Fruit fly (Drosophila melanogaster) whole organism, embryonic: Measurements from ENCODE around the gene Calr.

Source experiments
- Asciz ChIP-seq: fragments of 200-800 bp; sonication (Bioruptor generic); optimal IDR thresholded peaks from 2 replicates; lab custom pipeline; 2017; ENCODE audit warnings: missing biosample characterization, mild to moderate bottlenecking, missing genetic modification characterization, missing genetic modification reagents
- Blimp-1 ChIP-seq: fragments of 200-800 bp; sonication (Bioruptor generic); optimal IDR thresholded peaks from 3 replicates; lab custom pipeline; 2018; ENCODE audit warnings: missing biosample characterization, missing genetic modification characterization, mild to moderate bottlenecking, moderate library complexity, missing genetic modification reagents
- CG1024 ChIP-seq: fragments of 200-800 bp; sonication (Bioruptor generic); IDR thresholded peaks from 2 replicates; pipeline ENCODE4 v1.3.6; 2022; ENCODE audit warnings: missing biosample characterization, missing genetic modification characterization
- CG10321 ChIP-seq: fragments of 200-800 bp; sonication (Bioruptor generic); IDR thresholded peaks from 2 replicates; pipeline ENCODE4 v1.3.6; 2022; ENCODE audit warnings: missing biosample characterization, missing genetic modification characterization
- CG10543 ChIP-seq: fragments of 200-800 bp; sonication (Bioruptor generic); optimal IDR thresholded peaks from 3 replicates; lab custom pipeline; 2017; ENCODE audit warnings: missing biosample characterization, mild to moderate bottlenecking, missing genetic modification characterization, moderate library complexity
- CG11085 ChIP-seq: fragments of 200-800 bp; sonication (Bioruptor generic); IDR thresholded peaks from 2 replicates; pipeline ENCODE4 v1.3.6; 2022; ENCODE audit warnings: missing biosample characterization, missing genetic modification characterization
- CG11695 ChIP-seq: fragments of 200-800 bp; sonication (Bioruptor generic); IDR thresholded peaks from 3 replicates; pipeline ENCODE4 v1.3.6; 2022; ENCODE audit warnings: missing biosample characterization, missing genetic modification characterization
- CG12219 ChIP-seq: fragments of 200-800 bp; sonication (Bioruptor generic); optimal IDR thresholded peaks from 3 replicates; lab custom pipeline; 2018; ENCODE audit warnings: missing biosample characterization, mild to moderate bottlenecking, missing genetic modification characterization
- CG14965 ChIP-seq: fragments of 200-800 bp; sonication (Bioruptor generic); optimal IDR thresholded peaks from 2 replicates; lab custom pipeline; 2016; ENCODE audit warnings: missing biosample characterization, missing genetic modification characterization, borderline replicate concordance
- CG1647 ChIP-seq: fragments of 200-800 bp; sonication (Bioruptor generic); optimal IDR thresholded peaks from 3 replicates; lab custom pipeline; 2016; ENCODE audit warnings: missing biosample characterization, missing genetic modification characterization
- CG16813 ChIP-seq: fragments of 200-800 bp; sonication (Bioruptor generic); IDR thresholded peaks from 3 replicates; pipeline ENCODE4 v1.3.6; 2022; ENCODE audit warnings: missing biosample characterization, missing genetic modification characterization; ENCODE audit not compliant: partially characterized antibody
- CG17385 ChIP-seq: fragments of 200-800 bp; sonication (Bioruptor generic); optimal IDR thresholded peaks from 3 replicates; lab custom pipeline; 2018; ENCODE audit warnings: missing biosample characterization, mild to moderate bottlenecking, missing genetic modification characterization
- CG2875 ChIP-seq: fragments of 200-800 bp; sonication (Bioruptor generic); optimal IDR thresholded peaks from 2 replicates; lab custom pipeline; 2017; ENCODE audit warnings: missing biosample characterization, mild to moderate bottlenecking, missing genetic modification characterization, missing genetic modification reagents
- CG33213 ChIP-seq: fragments of 200-800 bp; sonication (Bioruptor generic); optimal IDR thresholded peaks from 3 replicates; lab custom pipeline; 2016; ENCODE audit warnings: missing biosample characterization, missing genetic modification characterization
- CG3726 ChIP-seq: fragments of 200-800 bp; sonication (Bioruptor generic); IDR thresholded peaks from 3 replicates; pipeline ENCODE4, ENCODE4 v1.3.6; 2022; ENCODE audit warnings: missing biosample characterization, missing genetic modification characterization
- CG4404 ChIP-seq: fragments of 200-800 bp; sonication (Bioruptor generic); IDR thresholded peaks from 2 replicates; pipeline ENCODE4 v1.3.6; 2022; ENCODE audit warnings: missing biosample characterization, missing genetic modification characterization
- CG6175 ChIP-seq: fragments of 200-800 bp; sonication (Bioruptor generic); IDR thresholded peaks from 3 replicates; pipeline ENCODE4 v1.3.6; 2022; ENCODE audit warnings: missing biosample characterization, missing genetic modification characterization
- CG8765 ChIP-seq: fragments of 200-800 bp; sonication (Bioruptor generic); IDR thresholded peaks from 2 replicates; pipeline ENCODE4 v1.3.6; 2022; ENCODE audit warnings: missing biosample characterization, missing genetic modification characterization
- CG8924 ChIP-seq: fragments of 200-800 bp; optimal IDR thresholded peaks from 3 replicates; lab custom pipeline; 2019; ENCODE audit warnings: missing biosample characterization, mild to moderate bottlenecking, missing genetic modification characterization, moderate library complexity
- CG8944 ChIP-seq: fragments of 200-800 bp; sonication (Bioruptor generic); optimal IDR thresholded peaks from 3 replicates; lab custom pipeline; 2016; ENCODE audit warnings: missing biosample characterization, missing genetic modification characterization
- CG9215 ChIP-seq: fragments of 200-800 bp; sonication (Bioruptor generic); IDR thresholded peaks from 2 replicates; pipeline ENCODE4 v1.3.6; 2022; ENCODE audit warnings: missing biosample characterization, missing genetic modification characterization
- Doc3 ChIP-seq: fragments of 200-800 bp; sonication (Bioruptor generic); IDR thresholded peaks from 3 replicates; pipeline ENCODE4 v1.3.6; 2022; ENCODE audit warnings: missing biosample characterization, missing genetic modification characterization; ENCODE audit not compliant: partially characterized antibody
- E2f2 ChIP-seq: fragments of 200-800 bp; sonication (Bioruptor generic); IDR thresholded peaks from 2 replicates; pipeline ENCODE4 v1.3.6; 2022; ENCODE audit warnings: missing biosample characterization, missing genetic modification characterization
- Eip74EF ChIP-seq, 2 experiments: fragments of 200-800 bp in 1 of 2; fragments of >200 bp in 1 of 2; sonication (Bioruptor generic) in 1 of 2; optimal IDR thresholded peaks; 2 replicates each; lab custom pipeline; 2017 to 2019; ENCODE audit warnings: missing biosample characterization in 2 of 2, missing genetic modification characterization in 2 of 2, mild to moderate bottlenecking in 1 of 2, moderate library complexity in 1 of 2
- Ets65A ChIP-seq: fragments of 200-800 bp; sonication (Bioruptor generic); peaks from one replicate; lab custom pipeline; 2016; ENCODE audit warnings: missing biosample characterization, missing genetic modification characterization
- H15 ChIP-seq: fragments of 200-800 bp; sonication (Bioruptor generic); IDR thresholded peaks from 3 replicates; pipeline ENCODE4 v1.3.6; 2022; ENCODE audit warnings: missing biosample characterization, missing genetic modification characterization
- Hmr ChIP-seq: fragments of 200-800 bp; sonication (Bioruptor generic); optimal IDR thresholded peaks from 3 replicates; lab custom pipeline; 2017; ENCODE audit warnings: mild to moderate bottlenecking, missing biosample characterization, missing genetic modification reagents, missing genetic modification characterization
- MESR4 ChIP-seq: fragments of 200-800 bp; sonication (Bioruptor generic); optimal IDR thresholded peaks from 2 replicates; lab custom pipeline; 2018; ENCODE audit warnings: missing biosample characterization, mild to moderate bottlenecking, missing genetic modification characterization, moderate library complexity
- Nf-YA ChIP-seq: fragments of 200-800 bp; sonication (Bioruptor generic); IDR thresholded peaks from 2 replicates; pipeline ENCODE4 v1.3.6; 2022; ENCODE audit warnings: missing biosample characterization, missing genetic modification characterization
- Rfx ChIP-seq: fragments of 200-800 bp; sonication (Bioruptor generic); IDR thresholded peaks from 2 replicates; pipeline ENCODE4 v1.3.6; 2022; ENCODE audit warnings: missing biosample characterization, missing genetic modification characterization
- Xbp1 ChIP-seq: fragments of 200-800 bp; sonication (Bioruptor generic); optimal IDR thresholded peaks from 3 replicates; lab custom pipeline; 2016; ENCODE audit warnings: missing biosample characterization, mild to moderate bottlenecking, missing genetic modification characterization
- Xrp1 ChIP-seq: fragments of 200-800 bp; sonication (Bioruptor generic); IDR thresholded peaks from 2 replicates; pipeline ENCODE4 v1.3.6; 2022; ENCODE audit warnings: missing biosample characterization, missing genetic modification characterization
- ap ChIP-seq: fragments of 200-800 bp; sonication (Bioruptor generic); IDR thresholded peaks from 2 replicates; pipeline ENCODE4 v1.3.6; 2022; ENCODE audit warnings: missing biosample characterization, missing genetic modification characterization
- cato ChIP-seq: fragments of 200-800 bp; sonication (Bioruptor generic); optimal IDR thresholded peaks from 2 replicates; lab custom pipeline; 2016; ENCODE audit warnings: missing biosample characterization, missing genetic modification characterization, borderline replicate concordance
- ci ChIP-seq: fragments of 200-800 bp; sonication (Bioruptor generic); IDR thresholded peaks from 3 replicates; pipeline ENCODE4 v1.3.6; 2022; ENCODE audit warnings: missing biosample characterization, missing genetic modification characterization
- esg ChIP-seq: fragments of 200-800 bp; sonication (Bioruptor generic); conservative IDR thresholded peaks from 2 replicates; pipeline ENCODE4 v1.3.6; 2022; ENCODE audit warnings: missing biosample characterization, missing genetic modification characterization
- ftz-f1 ChIP-seq: fragments of 200-800 bp; sonication (Bioruptor generic); optimal IDR thresholded peaks from 2 replicates; lab custom pipeline; 2016; ENCODE audit warnings: missing biosample characterization, missing genetic modification characterization
- gce ChIP-seq: fragments of 200-800 bp; sonication (Bioruptor generic); IDR thresholded peaks from 3 replicates; pipeline ENCODE4 v1.3.6; 2022; ENCODE audit warnings: missing biosample characterization, missing genetic modification characterization
- grn ChIP-seq: fragments of 200-800 bp; sonication (Bioruptor generic); optimal IDR thresholded peaks from 3 replicates; lab custom pipeline; 2017; ENCODE audit warnings: missing biosample characterization, missing genetic modification characterization
- inv ChIP-seq: fragments of 200-800 bp; sonication (Bioruptor generic); IDR thresholded peaks from 2 replicates; pipeline ENCODE4 v1.3.6; 2022; ENCODE audit warnings: missing biosample characterization, missing genetic modification characterization; ENCODE audit not compliant: partially characterized antibody
- lov ChIP-seq, 2 experiments: fragments of 200-800 bp in 1 of 2; fragments of >200 bp in 1 of 2; sonication (Bioruptor generic) in 1 of 2; IDR thresholded peaks in 1 of 2; optimal IDR thresholded peaks in 1 of 2; 2 replicates in 1 of 2; 3 replicates in 1 of 2; pipeline versions ENCODE4 v1.3.6 to Lab custom; 2017 to 2022; ENCODE audit warnings: missing biosample characterization in 1 of 2, missing genetic modification characterization in 1 of 2
- maf-S ChIP-seq: fragments of 200-800 bp; sonication (Bioruptor generic); optimal IDR thresholded peaks from 2 replicates; lab custom pipeline; 2016; ENCODE audit warnings: missing biosample characterization, missing genetic modification characterization
- nau ChIP-seq: fragments of 200-800 bp; sonication (Bioruptor generic); optimal IDR thresholded peaks from 3 replicates; lab custom pipeline; 2017; ENCODE audit warnings: missing biosample characterization, mild to moderate bottlenecking, missing genetic modification characterization, missing genetic modification reagents
- nerfin-2 ChIP-seq: fragments of 200-800 bp; sonication (Bioruptor generic); IDR thresholded peaks from 2 replicates; pipeline ENCODE4 v1.3.6; 2022; ENCODE audit warnings: missing biosample characterization, missing genetic modification characterization; ENCODE audit not compliant: partially characterized antibody
- org-1 ChIP-seq: fragments of 200-800 bp; sonication (Bioruptor generic); optimal IDR thresholded peaks from 2 replicates; lab custom pipeline; 2017; ENCODE audit warnings: missing biosample characterization, missing genetic modification characterization
- p53 ChIP-seq: fragments of 200-800 bp; sonication (Bioruptor generic); optimal IDR thresholded peaks from 2 replicates; lab custom pipeline; 2016; ENCODE audit warnings: missing biosample characterization, missing genetic modification characterization
- ranshi ChIP-seq: fragments of 200-800 bp; sonication (Bioruptor generic); IDR thresholded peaks from 2 replicates; pipeline ENCODE4 v1.3.6; 2022; ENCODE audit warnings: missing biosample characterization, missing genetic modification characterization
- ro ChIP-seq: fragments of 200-800 bp; sonication (Bioruptor generic); IDR thresholded peaks from 2 replicates; pipeline ENCODE4 v1.3.6; 2022; ENCODE audit warnings: missing biosample characterization, missing genetic modification characterization
- sens ChIP-seq: fragments of 200-800 bp; sonication (Bioruptor generic); peaks from one replicate; lab custom pipeline; 2016; ENCODE audit warnings: missing biosample characterization, missing genetic modification characterization
- twi ChIP-seq: fragments of 200-800 bp; optimal IDR thresholded peaks from 2 replicates; lab custom pipeline; 2019; ENCODE audit warnings: missing biosample characterization, mild to moderate bottlenecking, missing genetic modification characterization, moderate library complexity
- vvl ChIP-seq: fragments of 200-800 bp; sonication (Bioruptor generic); IDR thresholded peaks from 2 replicates; pipeline ENCODE4 v1.3.6; 2022; ENCODE audit warnings: missing biosample characterization, missing genetic modification characterization
- zfh2 ChIP-seq: fragments of 200-800 bp; sonication (Bioruptor generic); optimal IDR thresholded peaks from 2 replicates; lab custom pipeline; 2016; ENCODE audit warnings: missing biosample characterization, missing genetic modification characterization

The Calr gene

dm6 chr3R:9626880-9627401 lies 3.7 kb downstream of the Calr start, which contains the start of the genes CG9427 and CG8319 (continued):
- TF ChIP-seq nau (GFP tag; lab: Kevin White, UChicago) (no peak), cato (GFP tag; lab: Kevin White, UChicago) (no peak), CG8765 (no peak), sens (peak; percentile 94), Blimp-1 (GFP tag; lab: Kevin White, UChicago) (peak; percentile 59), CG17385 (GFP tag; lab: Kevin White, UChicago) (peak; percentile 35), gce (GFP tag; lab: Robert Waterston, UW) (no peak), CG12219 (no peak), CG3726 (GFP tag; lab: Robert Waterston, UW) (0 out of 3 replicates have a peak, but pooled peaks have one; percentile 58), E2f2 (GFP tag; lab: Robert Waterston, UW) (peak; percentile 94), maf-S (GFP tag; lab: Kevin White, UChicago) (peak; percentile 20), grn (GFP tag; lab: Kevin White, UChicago) (no peak), CG10543 (GFP tag; lab: Kevin White, UChicago) (peak; percentile 66), ap (GFP tag; lab: Robert Waterston, UW) (no peak; the same call in 1 of the 2 replicates), Xbp1 (GFP tag; lab: Kevin White, UChicago) (peak; percentile 75), ranshi (0 out of 2 replicates have a peak, but pooled peaks have one; percentile 28), inv (GFP tag; lab: Robert Waterston, UW) (peak; percentile 67), Hmr (peak; percentile 56), Asciz (peak; percentile 7), Eip74EF (GFP tag; optimal IDR thresholded peaks at IDR 0.05; lab: Kevin White, UChicago) (no peak), CG8944 (GFP tag; lab: Kevin White, UChicago) (peak; percentile 34), Ets65A (no peak), CG11695 (GFP tag; lab: Robert Waterston, UW) (no peak), CG10321 (GFP tag; lab: Robert Waterston, UW) (no peak), CG1647 (no peak), esg (GFP tag; lab: Robert Waterston, UW) (peak; percentile 56; the same call in 1 of the 2 replicates), CG2875 (peak; percentile 3), CG6175 (GFP tag; lab: Robert Waterston, UW) (no peak), ro (GFP tag; lab: Robert Waterston, UW) (no peak), nerfin-2 (peak; percentile 60), zfh2 (GFP tag; lab: Kevin White, UChicago) (peak; percentile 54), CG16813 (GFP tag; lab: Robert Waterston, UW) (peak; percentile 77), ftz-f1 (peak; percentile 18), Nf-YA (GFP tag; lab: Robert Waterston, UW) (no peak), twi (tag; lab: Kevin White, UChicago) (peak; percentile 20), Xrp1 (peak; percentile 67; the same call in 1 of the 2 replicates), CG8924 (tag; lab: Kevin White, UChicago) (peak; percentile 76), p53 (GFP tag; lab: Kevin White, UChicago) (no peak)

DNA sequence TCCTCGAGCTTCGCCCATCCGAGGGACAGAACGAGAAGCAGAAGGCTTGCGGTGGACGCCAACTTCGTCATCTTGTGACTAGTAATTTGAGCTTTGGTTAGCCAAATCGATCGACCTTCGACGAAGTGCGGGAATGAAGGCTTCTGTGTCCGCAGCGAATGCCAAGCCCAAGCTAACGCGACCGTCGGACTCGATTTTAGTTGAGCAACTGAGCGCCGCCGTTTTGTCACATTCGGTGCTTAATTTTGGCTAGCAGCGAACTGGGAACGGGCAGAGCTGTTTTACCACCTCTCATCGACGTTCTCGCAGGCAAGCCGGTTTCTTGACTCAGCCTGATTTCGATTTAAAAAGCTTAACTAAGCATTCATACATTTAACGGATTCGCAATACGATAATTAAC lies 4.4 kb downstream of the Calr start:
- no peak for TF ChIP-seq CG1024 (GFP tag; lab: Robert Waterston, UW)
- TF ChIP-seq CG9215 (GFP tag; lab: Robert Waterston, UW): no peak
- TF ChIP-seq CG11085 (GFP tag; lab: Robert Waterston, UW): no peak
- TF ChIP-seq CG4404: no peak
- 0 out of 2 replicates have a peak, but pooled peaks have one; percentile 13 for TF ChIP-seq vvl (GFP tag; lab: Robert Waterston, UW)
- peak; percentile 30; the same call in 1 of the 2 replicates for TF ChIP-seq Rfx
- TF ChIP-seq Doc3 (GFP tag; lab: Robert Waterston, UW): no peak
- TF ChIP-seq org-1 (GFP tag; lab: Kevin White, UChicago): no peak
- TF ChIP-seq lov (optimal IDR thresholded peaks at IDR 0.05; lab: Kevin White, UChicago): no peak
- 0 out of 3 replicates have a peak, but pooled peaks have one; percentile 57 for TF ChIP-seq lov (GFP tag; IDR thresholded peaks at IDR 0.05; lab: Robert Waterston, UW)
- no peak for TF ChIP-seq CG14965 (GFP tag; lab: Kevin White, UChicago)
- no peak for TF ChIP-seq CG33213 (GFP tag; lab: Kevin White, UChicago)
- 0 out of 3 replicates have a peak, but pooled peaks have one; percentile 9 for TF ChIP-seq H15 (GFP tag; lab: Robert Waterston, UW)
- no peak for TF ChIP-seq MESR4 (GFP tag; lab: Kevin White, UChicago)
- no peak for TF ChIP-seq ci (GFP tag; lab: Robert Waterston, UW)
